Worm (Caenorhabditis elegans): ENCODE results near the gene trx-3.
A peak's percentile ranks its signal among the peaks of the same experiment; 100 is the strongest.

The trx-3 gene

DNA sequence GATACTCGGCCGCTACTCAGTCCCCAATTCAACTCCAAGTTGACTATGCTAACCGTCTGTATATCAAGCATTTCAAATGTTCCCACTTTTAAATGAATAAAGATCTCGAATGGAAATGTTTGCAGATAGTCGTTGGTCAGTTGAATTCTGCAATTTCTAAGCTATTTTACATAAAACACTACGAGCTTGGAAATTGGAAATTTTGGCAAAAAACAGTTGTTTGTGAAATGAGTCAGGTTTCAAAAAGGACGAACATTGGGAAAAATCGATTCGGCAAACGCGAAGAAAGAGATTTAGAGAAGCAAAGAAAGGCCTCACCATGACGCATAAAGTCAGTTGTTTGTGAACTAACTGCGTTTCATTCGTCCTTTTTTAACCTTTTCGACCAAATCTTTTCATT is 39.9 kb upstream of the trx-3 start (continued):
- peak; percentile 11 for TF ChIP-seq Y5F2A.4 (GFP tag; optimal IDR thresholded peaks at IDR 0.05)
- no peak for TF ChIP-seq madf-9 (GFP tag; conservative IDR thresholded peaks at IDR 0.05)
- no peak for TF ChIP-seq ztf-7 (tag; optimal IDR thresholded peaks at IDR 0.05)
- TF ChIP-seq nhr-102 (tag; optimal IDR thresholded peaks at IDR 0.05), result peak; percentile 21
- TF ChIP-seq vab-7 (GFP tag; IDR thresholded peaks at IDR 0.05), result no peak
- peak; percentile 29 for TF ChIP-seq T20F7.1 (GFP tag; optimal IDR thresholded peaks at IDR 0.05)
- no peak for TF ChIP-seq zip-11 (GFP tag; IDR thresholded peaks at IDR 0.05)
- no peak for TF ChIP-seq nhr-111 (GFP tag; optimal IDR thresholded peaks at IDR 0.05)
- peak; percentile 61 for TF ChIP-seq dve-1 (tag; optimal IDR thresholded peaks at IDR 0.05; ENCODE audit: insufficient read depth)
- TF ChIP-seq spr-3 (GFP tag; optimal IDR thresholded peaks at IDR 0.05), result no peak
- no peak for TF ChIP-seq nhr-11 (tag; optimal IDR thresholded peaks at IDR 0.05)
- TF ChIP-seq hlh-11 (tag; optimal IDR thresholded peaks at IDR 0.05), result peak; percentile 2
- TF ChIP-seq ama-1 (optimal IDR thresholded peaks at IDR 0.05), result peak; percentile 86

- TF ChIP-seq lir-3 (tag; optimal IDR thresholded peaks at IDR 0.05), result no peak
- TF ChIP-seq Y48G9A.11 (GFP tag; IDR thresholded peaks at IDR 0.05), result no peak
- TF ChIP-seq ceh-62 (tag; optimal IDR thresholded peaks at IDR 0.05), result no peak
- no peak for TF ChIP-seq sdz-12 (GFP tag; optimal IDR thresholded peaks at IDR 0.05)
- TF ChIP-seq mep-1 (tag; optimal IDR thresholded peaks at IDR 0.05), result no peak
- TF ChIP-seq dve-1 (tag; optimal IDR thresholded peaks at IDR 0.05; ENCODE audit: insufficient read depth), result no peak
- TF ChIP-seq cey-2 (tag; optimal IDR thresholded peaks at IDR 0.05; ENCODE audit: borderline replicate concordance, insufficient read depth), result no peak
- TF ChIP-seq snpc-4 (tag; optimal IDR thresholded peaks at IDR 0.05), result no peak
- TF ChIP-seq nhr-25 (tag; optimal IDR thresholded peaks at IDR 0.05; ENCODE audit: borderline replicate concordance, insufficient read depth), result no peak
- TF ChIP-seq dmd-6 (GFP tag; IDR thresholded peaks at IDR 0.05), result no peak
- no peak for TF ChIP-seq nhr-77 (tag; optimal IDR thresholded peaks at IDR 0.05)
These were observed 39.7 kb upstream of the trx-3 start, which contains the start of gene chat-1 for ce11 chrIV:4447284-4447366. chat-1 (plus strand) TSS chrIV:4447331.

DNA sequence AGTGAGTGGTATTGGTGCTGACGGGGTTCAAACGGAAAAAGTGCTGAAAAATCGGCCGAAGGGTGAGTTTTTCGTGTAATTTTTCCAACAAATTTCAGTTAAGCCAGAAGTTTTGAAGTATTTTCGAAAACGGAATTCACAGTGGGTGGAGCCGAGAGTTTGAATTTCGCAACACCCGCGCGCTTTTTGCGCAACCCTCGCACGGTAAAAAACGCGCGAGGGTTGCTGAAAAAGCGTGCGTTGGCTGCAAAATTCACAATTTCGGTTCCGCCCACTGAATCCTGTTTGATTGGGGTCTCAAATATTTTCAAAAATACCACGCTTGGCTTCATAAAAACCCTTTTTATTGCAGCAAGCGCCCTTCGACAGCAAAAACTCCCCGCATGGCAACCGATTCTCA is 39.5 kb upstream of the trx-3 start:
- TF ChIP-seq ceh-28 (tag; optimal IDR thresholded peaks at IDR 0.05), result no peak
- no peak for TF ChIP-seq gei-8 (GFP tag; optimal IDR thresholded peaks at IDR 0.05)
- no peak for TF ChIP-seq ceh-44 (GFP tag; IDR thresholded peaks at IDR 0.05)
- peak; percentile 63 for TF ChIP-seq snpc-1.2 (GFP tag; IDR thresholded peaks at IDR 0.05)
- no peak for TF ChIP-seq fos-1 (tag; optimal IDR thresholded peaks at IDR 0.05)
- no peak for TF ChIP-seq hmg-1.1 (GFP tag; IDR thresholded peaks at IDR 0.05)
- peak; percentile 41 for TF ChIP-seq lin-38 (GFP tag; IDR thresholded peaks at IDR 0.05)
- TF ChIP-seq daf-19 (GFP tag; conservative IDR thresholded peaks at IDR 0.05), result no peak
- TF ChIP-seq dpl-1 (GFP tag; optimal IDR thresholded peaks at IDR 0.05), result no peak
- peak; percentile 31 for TF ChIP-seq unc-130 (GFP tag; optimal IDR thresholded peaks at IDR 0.05)
- no peak for TF ChIP-seq egl-27 (tag; optimal IDR thresholded peaks at IDR 0.05)
- TF ChIP-seq egl-43 (GFP tag; IDR thresholded peaks at IDR 0.05), result 0 out of 2 replicates have a peak, but pooled peaks have one; percentile 55
- 0 out of 2 replicates have a peak, but pooled peaks have one; percentile 30 for TF ChIP-seq D1046.2 (GFP tag; IDR thresholded peaks at IDR 0.05)
- no peak for TF ChIP-seq nhr-10 (tag; optimal IDR thresholded peaks at IDR 0.05)
- no peak for TF ChIP-seq F10B5.3 (tag; optimal IDR thresholded peaks at IDR 0.05)
- TF ChIP-seq F44E2.7 (GFP tag; IDR thresholded peaks at IDR 0.05), result no peak
- TF ChIP-seq nhr-25 (tag; optimal IDR thresholded peaks at IDR 0.05; ENCODE audit: borderline replicate concordance, insufficient read depth), result no peak
- no peak for TF ChIP-seq vab-7 (GFP tag; IDR thresholded peaks at IDR 0.05)
- no peak for TF ChIP-seq F37D6.2 (tag; optimal IDR thresholded peaks at IDR 0.05)
- no peak for TF ChIP-seq lin-1 (GFP tag; IDR thresholded peaks at IDR 0.05)
- TF ChIP-seq nhr-237 (tag; optimal IDR thresholded peaks at IDR 0.05), result no peak
